Worm (Caenorhabditis elegans): Measurements from ENCODE around the gene F59E12.6.

DNA sequence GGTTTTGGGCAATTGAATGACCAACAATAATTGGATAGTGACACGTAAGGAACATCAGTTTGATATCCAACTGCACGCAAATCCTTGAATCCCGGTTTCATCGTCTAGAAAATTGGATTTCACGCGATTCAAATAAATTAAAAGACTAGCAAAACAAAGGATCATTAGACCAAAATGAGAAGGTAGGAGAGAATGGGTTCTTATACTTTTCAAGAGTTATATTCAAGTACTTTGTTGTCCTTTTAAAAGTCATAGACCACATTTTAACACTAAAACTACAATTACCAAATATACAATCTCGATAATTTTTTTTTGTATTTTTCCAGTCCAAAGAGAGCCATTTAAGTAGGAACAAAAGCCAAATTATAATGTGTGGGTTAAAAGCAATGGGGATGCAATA lies 48.4 kb downstream of the F59E12.6 start, which contains the start of gene T25E4.2:
- TF ChIP-seq lsy-2 (tag; optimal IDR thresholded peaks at IDR 0.05) (no peak), elt-3 (tag; optimal IDR thresholded peaks at IDR 0.05) (no peak), unc-39 (tag; optimal IDR thresholded peaks at IDR 0.05) (no peak), nhr-12 (tag; optimal IDR thresholded peaks at IDR 0.05) (no peak), nhr-2 (tag; optimal IDR thresholded peaks at IDR 0.05) (no peak), ztf-11 (tag; optimal IDR thresholded peaks at IDR 0.05) (no peak), mab-5 (tag; optimal IDR thresholded peaks at IDR 0.05) (no peak), mls-2 (tag; optimal IDR thresholded peaks at IDR 0.05) (no peak), lin-13 (tag; optimal IDR thresholded peaks at IDR 0.05) (no peak), nhr-76 (tag; optimal IDR thresholded peaks at IDR 0.05) (no peak), nhr-237 (tag; optimal IDR thresholded peaks at IDR 0.05) (no peak)

All from whole organism, mixed stage, embryonic.